Worm (Caenorhabditis elegans) whole organism, dauer: ENCODE measurements around the gene C25F9.9.

Experiments
- unc-62 ChIP-seq: sonication (generic microtip); optimal IDR thresholded peaks from 2 replicates; lab custom pipeline; 2017; ENCODE audit warnings: missing biosample characterization, missing genetic modification reagents, missing genetic modification characterization

The C25F9.9 gene

DNA sequence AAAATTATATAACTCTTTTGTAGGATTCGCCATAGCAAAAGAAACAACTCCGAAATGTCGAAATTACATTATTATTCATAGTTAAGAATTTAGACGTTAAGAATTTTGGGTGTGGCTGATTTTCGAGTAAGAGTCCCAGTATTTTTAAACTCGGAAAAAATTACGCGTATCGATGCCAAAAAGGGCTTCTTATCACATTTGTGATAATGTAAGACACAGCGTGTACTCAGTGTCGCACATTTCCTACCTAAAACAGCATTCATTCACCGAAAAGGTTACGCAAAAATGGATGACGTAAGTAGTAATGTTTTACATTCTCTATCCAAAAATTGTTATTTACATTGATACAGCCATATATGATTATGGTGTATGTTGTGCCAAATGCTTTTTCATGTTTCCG lies 33.1 kb downstream of the C25F9.9 start, which contains the start of gene M04C3.5:
M04C3.5 (plus strand) TSS at position 190 of the 400 bp plus-strand sequence.
- TF ChIP-seq unc-62 (GFP tag; lab: Kevin White, UChicago): no peak

DNA sequence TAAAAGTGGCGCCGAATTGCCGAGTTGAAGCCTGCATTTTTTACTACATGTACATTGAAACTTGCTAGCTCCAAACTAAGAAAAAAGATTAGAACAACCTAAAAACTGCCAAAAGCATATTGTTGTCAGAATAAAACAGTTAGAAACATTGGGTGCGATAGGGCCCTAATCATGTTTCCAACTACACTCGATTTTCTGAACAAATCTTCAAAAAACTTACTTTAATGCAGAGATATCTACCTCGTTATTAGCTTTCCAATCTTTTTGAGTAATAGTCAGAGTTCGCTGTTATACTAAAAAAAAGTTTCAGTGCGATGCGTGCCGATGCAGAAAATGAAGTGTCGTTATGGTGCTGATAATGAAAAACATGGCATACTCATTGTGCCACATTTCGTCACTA lies 39.2 kb downstream of the C25F9.9 start, which contains the start of the genes Y43F8B.13 and Y43F8B.14:
Y43F8B.13 (plus strand) TSS at position 301 of the 400 bp plus-strand sequence.
Y43F8B.14 (minus strand) TSS at position 322 of the 400 bp plus-strand sequence.
- no peak for TF ChIP-seq unc-62 (GFP tag; lab: Kevin White, UChicago)

DNA sequence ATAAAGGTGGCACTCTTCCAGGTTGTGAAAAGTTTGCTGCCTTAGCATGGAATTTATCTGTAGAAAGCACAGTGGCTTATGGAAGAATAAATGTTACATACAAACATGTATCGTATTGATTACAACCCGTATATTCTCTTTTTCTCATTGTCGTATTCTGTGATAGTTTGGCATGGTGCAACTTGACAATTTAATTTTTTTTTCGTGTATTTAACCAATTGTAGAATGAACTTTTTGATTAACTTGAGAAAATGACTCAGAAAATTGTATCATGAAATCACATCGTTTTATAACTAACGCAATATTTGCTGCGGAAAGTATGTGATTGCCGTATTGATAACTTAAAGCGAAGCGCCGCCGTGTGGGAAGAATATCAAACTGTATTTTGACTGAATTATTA lies 40.7 kb downstream of the C25F9.9 start, which contains the start of gene Y43F8B.24:
Y43F8B.24 (plus strand) TSS at position 301 of the 400 bp plus-strand sequence.
- TF ChIP-seq unc-62 (GFP tag; lab: Kevin White, UChicago): no peak

DNA sequence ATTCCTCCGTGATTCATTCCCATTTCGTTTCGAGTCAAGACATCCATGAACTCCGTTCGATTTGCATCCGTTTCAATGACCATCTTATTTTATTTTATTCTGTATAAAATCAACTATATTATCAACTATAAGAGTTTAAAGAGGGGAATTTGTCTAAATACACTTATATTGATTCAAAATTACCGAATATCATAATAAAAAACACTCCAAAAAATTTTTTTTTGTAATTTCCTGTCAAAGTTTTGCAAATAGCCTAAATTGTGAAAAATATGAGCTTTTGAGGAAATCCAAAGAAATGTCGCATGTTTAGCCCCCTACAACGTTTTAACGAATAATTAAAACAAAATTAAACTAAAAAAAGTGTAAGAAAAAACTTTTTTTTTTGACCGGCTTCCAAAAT lies 45.6 kb downstream of the C25F9.9 start, which contains the start of gene Y43F8B.15:
Y43F8B.15 (minus strand) TSS at position 101 of the 400 bp plus-strand sequence.
- no peak for TF ChIP-seq unc-62 (GFP tag; lab: Kevin White, UChicago)

DNA sequence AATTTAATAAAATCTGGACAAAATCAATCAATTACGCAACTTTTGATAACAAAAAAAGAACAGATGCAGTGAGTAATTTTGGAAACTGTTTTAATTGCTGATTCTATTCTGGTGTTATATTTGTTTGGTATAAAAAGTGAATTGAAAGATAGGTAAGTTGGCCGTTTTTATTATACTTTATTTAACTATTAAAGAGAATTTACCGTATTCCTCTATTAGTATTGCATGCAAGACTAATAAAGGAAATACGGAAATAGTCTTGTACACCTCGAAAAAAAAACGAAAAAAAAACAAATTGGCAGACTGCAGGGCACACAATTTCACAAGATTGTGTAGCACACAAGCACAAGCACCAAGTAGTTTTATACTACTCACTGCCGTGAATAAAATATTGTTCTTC lies 46.2 kb downstream of the C25F9.9 start, which contains the start of gene Y43F8B.25:
Y43F8B.25 (plus strand) TSS at position 301 of the 400 bp plus-strand sequence.
- no peak for TF ChIP-seq unc-62 (GFP tag; lab: Kevin White, UChicago)

DNA sequence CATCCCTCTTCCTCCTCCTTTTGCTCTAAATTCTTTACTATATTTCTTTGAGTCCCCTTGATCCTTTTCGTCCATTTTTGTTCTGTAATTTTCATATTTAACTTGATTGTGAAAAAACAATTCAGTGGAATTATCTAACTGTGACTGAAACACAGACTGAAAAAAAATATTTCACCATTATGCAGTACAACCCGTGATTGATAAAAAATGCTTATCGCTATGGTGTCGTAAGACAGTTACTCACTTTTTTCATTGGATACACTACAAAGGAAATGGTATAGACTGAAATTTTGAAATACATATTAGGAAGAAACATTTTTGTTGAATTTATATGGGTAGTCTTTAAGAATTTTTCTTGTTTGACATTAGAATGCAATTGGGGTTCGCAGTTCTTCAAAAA lies 51.2 kb downstream of the C25F9.9 start, which contains the start of gene Y43F8B.23:
Y43F8B.23 (minus strand) TSS at position 75 of the 400 bp plus-strand sequence.
- TF ChIP-seq unc-62 (GFP tag; lab: Kevin White, UChicago): no peak
